Worm (Caenorhabditis elegans) whole organism, late embryonic: ENCODE results near the gene dnj-18.

ENCODE experiments used
- C08G9.2 ChIP-seq: sonication (generic microtip); optimal IDR thresholded peaks from 2 replicates; lab custom pipeline; 2016; ENCODE audit warnings: mild to moderate bottlenecking, missing genetic modification characterization, moderate library complexity, missing compliant biosample characterization
- C38D4.7 ChIP-seq: fragments of 200-800 bp; sonication (Bioruptor generic); optimal IDR thresholded peaks from 2 replicates; lab custom pipeline; 2018; ENCODE audit warnings: mild to moderate bottlenecking, missing genetic modification characterization, moderate library complexity, missing compliant biosample characterization
- F13H6.1 ChIP-seq: sonication (generic microtip); optimal IDR thresholded peaks from 2 replicates; lab custom pipeline; 2016; ENCODE audit warnings: missing genetic modification characterization, missing compliant biosample characterization
- K09A11.1 ChIP-seq: sonication (generic microtip); optimal IDR thresholded peaks from 2 replicates; lab custom pipeline; 2017; ENCODE audit warnings: antibody characterized with exemption, mild to moderate bottlenecking, missing genetic modification characterization, missing compliant biosample characterization; ENCODE audit not compliant: insufficient read depth
- ahr-1 ChIP-seq: sonication (generic microtip); optimal IDR thresholded peaks from 2 replicates; lab custom pipeline; 2016; ENCODE audit warnings: missing genetic modification characterization, missing compliant biosample characterization
- ama-1 ChIP-seq: fragments of 150-350 bp; optimal IDR thresholded peaks from 2 replicates; lab custom pipeline; 2014
- ceh-18 ChIP-seq: sonication (generic microtip); optimal IDR thresholded peaks from 2 replicates; lab custom pipeline; 2016; ENCODE audit warnings: missing genetic modification characterization, missing compliant biosample characterization
- ceh-19 ChIP-seq: fragments of 200-800 bp; sonication (Bioruptor generic); optimal IDR thresholded peaks from 2 replicates; lab custom pipeline; 2018; ENCODE audit warnings: mild to moderate bottlenecking, missing genetic modification characterization, missing compliant biosample characterization
- ceh-2 ChIP-seq: sonication (generic microtip); optimal IDR thresholded peaks from 2 replicates; lab custom pipeline; 2016; ENCODE audit warnings: missing genotype, missing genetic modification characterization, missing compliant biosample characterization
- ceh-22 ChIP-seq: sonication (generic microtip); optimal IDR thresholded peaks from 2 replicates; lab custom pipeline; 2017; ENCODE audit warnings: missing biosample characterization, missing genetic modification characterization
- ceh-24 ChIP-seq: sonication (generic microtip); optimal IDR thresholded peaks from 2 replicates; lab custom pipeline; 2016; ENCODE audit warnings: mild to moderate bottlenecking, missing genetic modification characterization, missing compliant biosample characterization
- ceh-30 ChIP-seq: fragments of 150-350 bp; optimal IDR thresholded peaks from 2 replicates; lab custom pipeline; 2014; ENCODE audit warnings: missing biosample characterization, missing genetic modification characterization
- ceh-31 ChIP-seq: sonication (generic microtip); optimal IDR thresholded peaks from 2 replicates; lab custom pipeline; 2016; ENCODE audit warnings: missing genetic modification characterization, missing compliant biosample characterization
- ceh-34 ChIP-seq: sonication (generic microtip); optimal IDR thresholded peaks from 2 replicates; lab custom pipeline; 2016; ENCODE audit warnings: mild to moderate bottlenecking, missing genetic modification characterization, missing compliant biosample characterization
- ceh-45 ChIP-seq: fragments of 200-800 bp; sonication (Bioruptor generic); IDR thresholded peaks from 2 replicates; pipeline ENCODE4 v1.3.6; 2022; ENCODE audit warnings: missing genetic modification reagents, missing genetic modification characterization, missing compliant biosample characterization
- ceh-48 ChIP-seq: sonication (generic microtip); optimal IDR thresholded peaks from 2 replicates; lab custom pipeline; 2016; ENCODE audit warnings: missing genetic modification characterization, inconsistent platforms, missing compliant biosample characterization
- ceh-9 ChIP-seq: sonication (generic microtip); optimal IDR thresholded peaks from 2 replicates; lab custom pipeline; 2016; ENCODE audit warnings: mild to moderate bottlenecking, missing genetic modification characterization, inconsistent platforms, missing compliant biosample characterization
- che-1 ChIP-seq: sonication (generic microtip); optimal IDR thresholded peaks from 2 replicates; lab custom pipeline; 2016; ENCODE audit warnings: mild to moderate bottlenecking, missing genetic modification characterization, missing compliant biosample characterization
- dmd-4 ChIP-seq: sonication (generic microtip); optimal IDR thresholded peaks from 2 replicates; lab custom pipeline; 2016; ENCODE audit warnings: borderline replicate concordance, missing genetic modification characterization, missing compliant biosample characterization
- elt-2 ChIP-seq: sonication (generic microtip); optimal IDR thresholded peaks from 2 replicates; lab custom pipeline; 2016; ENCODE audit warnings: missing genetic modification reagents, missing genetic modification characterization, missing compliant biosample characterization
- elt-4 ChIP-seq: sonication (generic microtip); optimal IDR thresholded peaks from 2 replicates; lab custom pipeline; 2016; ENCODE audit warnings: missing genetic modification characterization, missing compliant biosample characterization
- eyg-1 ChIP-seq: sonication (generic microtip); optimal IDR thresholded peaks from 2 replicates; lab custom pipeline; 2016; ENCODE audit warnings: missing genotype, missing genetic modification characterization, missing compliant biosample characterization
- fax-1 ChIP-seq: sonication (generic microtip); optimal IDR thresholded peaks from 2 replicates; lab custom pipeline; 2016; ENCODE audit warnings: missing genotype, missing genetic modification characterization, missing compliant biosample characterization
- fkh-10 ChIP-seq: fragments of 150-350 bp; optimal IDR thresholded peaks from 2 replicates; lab custom pipeline; 2014; ENCODE audit warnings: missing biosample characterization, missing genetic modification reagents, missing genetic modification characterization
- gmeb-2 ChIP-seq: sonication (generic microtip); optimal IDR thresholded peaks from 2 replicates; lab custom pipeline; 2016; ENCODE audit warnings: missing genetic modification characterization, inconsistent platforms, missing compliant biosample characterization
- hlh-15 ChIP-seq: sonication (generic microtip); optimal IDR thresholded peaks from 2 replicates; lab custom pipeline; 2016; ENCODE audit warnings: missing genetic modification characterization, missing compliant biosample characterization
- hlh-30 ChIP-seq: sonication (generic microtip); optimal IDR thresholded peaks from 2 replicates; lab custom pipeline; 2017; ENCODE audit warnings: antibody characterized with exemption, missing genetic modification characterization, missing compliant biosample characterization; ENCODE audit not compliant: insufficient read depth
- hlh-6 ChIP-seq: sonication (generic microtip); optimal IDR thresholded peaks from 2 replicates; lab custom pipeline; 2016; ENCODE audit warnings: missing genotype, missing genetic modification characterization, missing compliant biosample characterization
- hlh-8 ChIP-seq: sonication (generic microtip); optimal IDR thresholded peaks from 2 replicates; lab custom pipeline; 2016; ENCODE audit warnings: missing genotype, missing genetic modification characterization, missing compliant biosample characterization
- lim-6 ChIP-seq: sonication (generic microtip); optimal IDR thresholded peaks from 2 replicates; lab custom pipeline; 2016; ENCODE audit warnings: missing genetic modification characterization, missing compliant biosample characterization
- lin-11 ChIP-seq: fragments of 200-800 bp; sonication (Bioruptor generic); optimal IDR thresholded peaks from 2 replicates; lab custom pipeline; 2018; ENCODE audit warnings: mild to moderate bottlenecking, missing genetic modification characterization, missing compliant biosample characterization
- madf-2 ChIP-seq: sonication (generic microtip); optimal IDR thresholded peaks from 2 replicates; lab custom pipeline; 2017; ENCODE audit warnings: missing genetic modification characterization, missing compliant biosample characterization
- nfya-1 ChIP-seq: sonication (generic microtip); optimal IDR thresholded peaks from 2 replicates; lab custom pipeline; 2017; ENCODE audit warnings: missing genetic modification characterization, mild to moderate bottlenecking, missing compliant biosample characterization, antibody characterized with exemption, moderate library complexity
- nhr-11 ChIP-seq: fragments of 150-350 bp; optimal IDR thresholded peaks from 2 replicates; lab custom pipeline; 2014; ENCODE audit warnings: missing biosample characterization, missing genetic modification characterization
- nhr-232 ChIP-seq: sonication (generic microtip); optimal IDR thresholded peaks from 2 replicates; lab custom pipeline; 2016; ENCODE audit warnings: missing genetic modification characterization, missing compliant biosample characterization
- pag-3 ChIP-seq: sonication (generic microtip); optimal IDR thresholded peaks from 2 replicates; lab custom pipeline; 2016; ENCODE audit warnings: missing compliant biosample characterization, missing genetic modification characterization, borderline replicate concordance
- pat-9 ChIP-seq: fragments of 200-800 bp; sonication (Bioruptor generic); optimal IDR thresholded peaks from 2 replicates; lab custom pipeline; 2018; ENCODE audit warnings: mild to moderate bottlenecking, missing genetic modification characterization, moderate library complexity, missing compliant biosample characterization
- pha-4 ChIP-seq: fragments of 150-350 bp; optimal IDR thresholded peaks from 2 replicates; lab custom pipeline; 2018; ENCODE audit warnings: missing biosample characterization, missing genetic modification reagents, missing genetic modification characterization
- pros-1 ChIP-seq: fragments of 150-350 bp; optimal IDR thresholded peaks from 2 replicates; lab custom pipeline; 2014; ENCODE audit warnings: missing biosample characterization, missing genetic modification reagents, missing genetic modification characterization
- sdc-2 ChIP-seq: sonication (generic microtip); optimal IDR thresholded peaks from 2 replicates; lab custom pipeline; 2016; ENCODE audit warnings: missing genotype, missing genetic modification characterization, missing compliant biosample characterization
- sox-2 ChIP-seq: fragments of 200-800 bp; sonication (Bioruptor generic); IDR thresholded peaks from 2 replicates; pipeline ENCODE4 v1.3.6; 2022; ENCODE audit warnings: missing genetic modification reagents, missing genetic modification characterization, missing compliant biosample characterization
- sox-4 ChIP-seq: sonication (generic microtip); optimal IDR thresholded peaks from 2 replicates; lab custom pipeline; 2017; ENCODE audit warnings: mild to moderate bottlenecking, missing genetic modification characterization, inconsistent platforms, missing compliant biosample characterization
- tbx-2 ChIP-seq: sonication (generic microtip); optimal IDR thresholded peaks from 2 replicates; lab custom pipeline; 2016; ENCODE audit warnings: missing genetic modification characterization, missing compliant biosample characterization
- tbx-7 ChIP-seq: sonication (generic microtip); optimal IDR thresholded peaks from 2 replicates; lab custom pipeline; 2016; ENCODE audit warnings: missing genotype, missing genetic modification characterization, missing compliant biosample characterization
- ttx-3 ChIP-seq: sonication (generic microtip); optimal IDR thresholded peaks from 2 replicates; lab custom pipeline; 2016; ENCODE audit warnings: missing genetic modification reagents, missing genetic modification characterization, missing compliant biosample characterization
- unc-3 ChIP-seq, 2 experiments: fragments of 200-800 bp in 1 of 2; sonication (Bioruptor generic) in 1 of 2; sonication (generic microtip) in 1 of 2; conservative IDR thresholded peaks in 1 of 2; optimal IDR thresholded peaks in 1 of 2; 2 replicates each; pipeline versions ENCODE4 v1.3.6 to Lab custom; 2016 to 2022; ENCODE audit warnings: missing compliant biosample characterization in 2 of 2, missing genetic modification characterization in 2 of 2, missing genetic modification reagents in 1 of 2
- unc-55 ChIP-seq: sonication (generic microtip); optimal IDR thresholded peaks from 2 replicates; lab custom pipeline; 2017; ENCODE audit warnings: missing biosample characterization, missing genetic modification reagents, missing genetic modification characterization
- unc-86 ChIP-seq: sonication (generic microtip); optimal IDR thresholded peaks from 2 replicates; lab custom pipeline; 2016; ENCODE audit warnings: missing genetic modification characterization, missing compliant biosample characterization
- zip-5 ChIP-seq: sonication (generic microtip); optimal IDR thresholded peaks from 2 replicates; lab custom pipeline; 2016; ENCODE audit warnings: missing genetic modification characterization, missing compliant biosample characterization

Gene dnj-18

DNA sequence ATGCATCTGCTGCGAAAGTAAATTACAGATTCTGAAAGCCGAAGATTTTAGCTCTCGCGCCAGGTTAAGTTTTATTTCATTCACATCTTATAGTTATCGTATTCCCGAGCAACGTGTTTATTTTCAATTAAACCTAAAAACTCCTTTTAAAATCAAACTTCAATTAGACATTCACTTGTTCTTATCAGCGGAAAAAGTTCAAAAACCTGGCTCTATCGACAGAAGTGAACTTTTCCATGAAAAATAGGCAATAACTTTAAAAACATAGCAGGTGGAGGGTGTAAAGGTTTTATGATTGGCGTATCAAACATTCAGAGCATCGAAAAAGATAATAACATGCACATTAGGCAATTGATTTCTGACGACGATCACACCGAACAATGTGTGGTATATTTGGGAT lies 9.0 kb upstream of the dnj-18 start, which contains the start of gene ppat-1:
Gene ppat-1 (plus strand): TSS at position 316 of the 400 bp plus-strand sequence.
- TF ChIP-seq fax-1 (tag; lab: Kevin White, UChicago) (no peak), nhr-11 (tag; lab: Kevin White, UChicago) (no peak), K09A11.1 (tag; lab: Kevin White, UChicago) (no peak), zip-5 (tag; lab: Kevin White, UChicago) (no peak), unc-86 (tag; lab: Kevin White, UChicago) (no peak), ceh-22 (tag; lab: Kevin White, UChicago) (no peak), unc-3 (GFP tag; conservative IDR thresholded peaks at IDR 0.05; lab: Robert Waterston, UW) (no peak), unc-3 (tag; optimal IDR thresholded peaks at IDR 0.05; lab: Kevin White, UChicago) (no peak)

ce11 chrIII:4689595-4689994 lies 8.3 kb upstream of the dnj-18 start:
- peak; percentile 62 for TF ChIP-seq sdc-2 (tag; lab: Kevin White, UChicago)
- peak; percentile 65 for TF ChIP-seq ceh-48 (tag; lab: Kevin White, UChicago)
- TF ChIP-seq tbx-2 (tag; lab: Kevin White, UChicago) = peak; percentile 74
- TF ChIP-seq ceh-24 (tag; lab: Kevin White, UChicago) = peak; percentile 25
- peak; percentile 86 for TF ChIP-seq che-1 (tag; lab: Kevin White, UChicago)
- TF ChIP-seq nfya-1 (tag; lab: Kevin White, UChicago) = peak; percentile 59
- TF ChIP-seq tbx-7 (tag; lab: Kevin White, UChicago) = no peak
- TF ChIP-seq elt-2 (tag; lab: Kevin White, UChicago) = peak; percentile 83
- peak; percentile 34 for TF ChIP-seq ceh-2 (tag; lab: Kevin White, UChicago)
- TF ChIP-seq ceh-34 (tag; lab: Kevin White, UChicago) = peak; percentile 77
- peak; percentile 30 for TF ChIP-seq ceh-31
- no peak for TF ChIP-seq nhr-11 (tag; lab: Kevin White, UChicago)
- TF ChIP-seq K09A11.1 (tag; lab: Kevin White, UChicago) = peak; percentile 57
- peak; percentile 70 for TF ChIP-seq fax-1 (tag; lab: Kevin White, UChicago)
- TF ChIP-seq ceh-30 (tag; lab: Kevin White, UChicago) = peak; percentile 51
- peak; percentile 75 for TF ChIP-seq ttx-3
- peak; percentile 62 for TF ChIP-seq ceh-9 (tag; lab: Kevin White, UChicago)
- peak; percentile 73 for TF ChIP-seq ceh-19 (GFP tag; lab: Kevin White, UChicago)
- peak; percentile 40; the same call in 1 of the 2 replicates for TF ChIP-seq unc-3 (GFP tag; conservative IDR thresholded peaks at IDR 0.05; lab: Robert Waterston, UW)
- peak; percentile 61 for TF ChIP-seq unc-3 (tag; optimal IDR thresholded peaks at IDR 0.05; lab: Kevin White, UChicago)
- TF ChIP-seq lim-6 (tag; lab: Kevin White, UChicago) = no peak
- no peak for TF ChIP-seq fkh-10 (GFP tag; lab: Kevin White, UChicago)
- peak; percentile 62 for TF ChIP-seq C08G9.2 (tag; lab: Kevin White, UChicago)
- TF ChIP-seq pag-3 (tag; lab: Kevin White, UChicago) = no peak
- TF ChIP-seq hlh-30 (tag; lab: Kevin White, UChicago) = peak; percentile 69
- TF ChIP-seq pha-4 (tag; lab: Kevin White, UChicago) = no peak
- TF ChIP-seq madf-2 (tag; lab: Kevin White, UChicago) = peak; percentile 84
- TF ChIP-seq eyg-1 (tag; lab: Kevin White, UChicago) = peak; percentile 29
- no peak for TF ChIP-seq ama-1 (lab: Kevin White, UChicago)
- TF ChIP-seq lin-11 (tag; lab: Kevin White, UChicago) = peak; percentile 65
- TF ChIP-seq nhr-232 (tag; lab: Kevin White, UChicago) = peak; percentile 75
- TF ChIP-seq ahr-1 = peak; percentile 69
- TF ChIP-seq hlh-8 (tag; lab: Kevin White, UChicago) = peak; percentile 24
- peak; percentile 74 for TF ChIP-seq pat-9 (tag; lab: Kevin White, UChicago)
- peak; percentile 65 for TF ChIP-seq sox-2 (GFP tag; lab: Robert Waterston, UW)
- TF ChIP-seq C38D4.7 (GFP tag; lab: Kevin White, UChicago) = peak; percentile 74
- TF ChIP-seq elt-4 (tag; lab: Kevin White, UChicago) = no peak
- no peak for TF ChIP-seq pros-1
- TF ChIP-seq gmeb-2 (tag; lab: Kevin White, UChicago) = peak; percentile 80
- TF ChIP-seq hlh-6 (tag; lab: Kevin White, UChicago) = peak; percentile 87
- TF ChIP-seq hlh-15 (tag; lab: Kevin White, UChicago) = peak; percentile 57
- TF ChIP-seq sox-4 (tag; lab: Kevin White, UChicago) = peak; percentile 72
- TF ChIP-seq dmd-4 (tag; lab: Kevin White, UChicago) = peak; percentile 66
- TF ChIP-seq ceh-22 (tag; lab: Kevin White, UChicago) = no peak
- peak; percentile 63; the same call in 1 of the 2 replicates for TF ChIP-seq ceh-45
- peak; percentile 35 for TF ChIP-seq ceh-18 (tag; lab: Kevin White, UChicago)
- TF ChIP-seq F13H6.1 = peak; percentile 31
- no peak for TF ChIP-seq unc-55 (GFP tag; lab: Kevin White, UChicago)
